Fruit fly (Drosophila melanogaster) whole organism, embryonic: Measurements from ENCODE around the gene CG4957.
A peak's percentile ranks its signal among the peaks of the same experiment; 100 is the strongest.

Source experiments
- Aef1 ChIP-seq: fragments of 200-800 bp; sonication (Bioruptor generic); IDR thresholded peaks from 3 replicates; pipeline ENCODE4 v1.3.6; 2022; ENCODE audit warnings: missing biosample characterization, missing genetic modification characterization
- BEAF-32 ChIP-seq: fragments of 200-800 bp; sonication (Bioruptor generic); optimal IDR thresholded peaks from 3 replicates; lab custom pipeline; 2017; ENCODE audit warnings: missing biosample characterization, missing genetic modification characterization, mild to moderate bottlenecking, moderate library complexity, missing genetic modification reagents
- Bgb ChIP-seq: fragments of 200-800 bp; sonication (Bioruptor generic); IDR thresholded peaks from 2 replicates; pipeline ENCODE4 v1.3.6; 2022; ENCODE audit warnings: missing biosample characterization, missing genetic modification characterization; ENCODE audit not compliant: partially characterized antibody
- C15 ChIP-seq: fragments of 200-800 bp; sonication (Bioruptor generic); IDR thresholded peaks from 3 replicates; pipeline ENCODE4 v1.3.6; 2022; ENCODE audit warnings: missing biosample characterization, missing genetic modification characterization
- CG10274 ChIP-seq: fragments of 200-800 bp; sonication (Bioruptor generic); optimal IDR thresholded peaks from 3 replicates; lab custom pipeline; 2017; ENCODE audit warnings: missing biosample characterization, mild to moderate bottlenecking, missing genetic modification characterization
- CG10431 ChIP-seq: fragments of 200-800 bp; sonication (Bioruptor generic); optimal IDR thresholded peaks from 3 replicates; lab custom pipeline; 2018; ENCODE audit warnings: missing biosample characterization, mild to moderate bottlenecking, missing genetic modification characterization
- CG12155 ChIP-seq: fragments of 200-800 bp; sonication (Bioruptor generic); optimal IDR thresholded peaks from 3 replicates; lab custom pipeline; 2016; ENCODE audit warnings: missing biosample characterization, missing genetic modification characterization
- CG12299 ChIP-seq: fragments of 200-800 bp; sonication (Bioruptor generic); optimal IDR thresholded peaks from 2 replicates; lab custom pipeline; 2018; ENCODE audit warnings: missing biosample characterization, mild to moderate bottlenecking, missing genetic modification characterization
- CG13123 ChIP-seq: fragments of 200-800 bp; sonication (Bioruptor generic); optimal IDR thresholded peaks from 2 replicates; lab custom pipeline; 2016; ENCODE audit warnings: missing biosample characterization, missing genetic modification characterization
- CG13287 ChIP-seq: fragments of 200-800 bp; sonication (Bioruptor generic); IDR thresholded peaks from 2 replicates; pipeline ENCODE4 v1.3.6; 2022; ENCODE audit warnings: missing biosample characterization, missing genetic modification characterization; ENCODE audit not compliant: partially characterized antibody
- CG13296 ChIP-seq: fragments of 200-800 bp; sonication (Bioruptor generic); optimal IDR thresholded peaks from 3 replicates; lab custom pipeline; 2018; ENCODE audit warnings: missing biosample characterization, mild to moderate bottlenecking, missing genetic modification characterization
- CG13424 ChIP-seq: fragments of 200-800 bp; sonication (Bioruptor generic); optimal IDR thresholded peaks from 2 replicates; lab custom pipeline; 2019; ENCODE audit warnings: missing biosample characterization, mild to moderate bottlenecking, missing genetic modification characterization, moderate library complexity
- CG14710 ChIP-seq: fragments of 200-800 bp; sonication (Bioruptor generic); optimal IDR thresholded peaks from 3 replicates; lab custom pipeline; 2019; ENCODE audit warnings: missing biosample characterization, mild to moderate bottlenecking, missing genetic modification characterization, moderate library complexity
- CG15601 ChIP-seq: fragments of 200-800 bp; sonication (Bioruptor generic); optimal IDR thresholded peaks from 3 replicates; lab custom pipeline; 2019; ENCODE audit warnings: missing biosample characterization, mild to moderate bottlenecking, missing genetic modification characterization, moderate library complexity
- CG17612 ChIP-seq: fragments of 200-800 bp; sonication (Bioruptor generic); IDR thresholded peaks from 2 replicates; pipeline ENCODE4 v1.3.6; 2022; ENCODE audit warnings: missing biosample characterization, missing genetic modification characterization
- CG17829 ChIP-seq: fragments of 200-800 bp; optimal IDR thresholded peaks from 2 replicates; lab custom pipeline; 2019; ENCODE audit warnings: missing biosample characterization, mild to moderate bottlenecking, missing genetic modification characterization, moderate library complexity
- CG18262 ChIP-seq: fragments of 200-800 bp; optimal IDR thresholded peaks from 3 replicates; lab custom pipeline; 2019; ENCODE audit warnings: missing biosample characterization, mild to moderate bottlenecking, missing genetic modification characterization, moderate library complexity
- CG18619 ChIP-seq: fragments of 200-800 bp; sonication (Bioruptor generic); optimal IDR thresholded peaks from 3 replicates; lab custom pipeline; 2017; ENCODE audit warnings: missing biosample characterization, mild to moderate bottlenecking, missing genetic modification characterization
- CG2199 ChIP-seq: fragments of 200-800 bp; sonication (Bioruptor generic); IDR thresholded peaks from 3 replicates; pipeline ENCODE4 v1.3.6; 2022; ENCODE audit warnings: missing biosample characterization, missing genetic modification characterization
- CG2889 ChIP-seq: fragments of 200-800 bp; sonication (Bioruptor generic); IDR thresholded peaks from 3 replicates; pipeline ENCODE4 v1.3.6; 2022; ENCODE audit warnings: missing biosample characterization, missing genetic modification characterization
- CG4404 ChIP-seq: fragments of 200-800 bp; sonication (Bioruptor generic); IDR thresholded peaks from 2 replicates; pipeline ENCODE4 v1.3.6; 2022; ENCODE audit warnings: missing biosample characterization, missing genetic modification characterization
- CG4854 ChIP-seq: fragments of 200-800 bp; sonication (Bioruptor generic); optimal IDR thresholded peaks from 2 replicates; lab custom pipeline; 2016; ENCODE audit warnings: missing biosample characterization, missing genetic modification characterization, inconsistent platforms
- CG6791 ChIP-seq: fragments of 200-800 bp; sonication (Bioruptor generic); IDR thresholded peaks from 3 replicates; pipeline ENCODE4 v1.3.6; 2022; ENCODE audit warnings: missing biosample characterization, missing genetic modification characterization; ENCODE audit not compliant: partially characterized antibody
- CG7786 ChIP-seq: fragments of 200-800 bp; sonication (Bioruptor generic); optimal IDR thresholded peaks from 2 replicates; lab custom pipeline; 2016; ENCODE audit warnings: missing biosample characterization, missing genetic modification characterization
- CG8765 ChIP-seq: fragments of 200-800 bp; sonication (Bioruptor generic); IDR thresholded peaks from 2 replicates; pipeline ENCODE4 v1.3.6; 2022; ENCODE audit warnings: missing biosample characterization, missing genetic modification characterization
- Dip3 ChIP-seq: fragments of 200-800 bp; sonication (Bioruptor generic); optimal IDR thresholded peaks from 3 replicates; lab custom pipeline; 2016; ENCODE audit warnings: missing biosample characterization, missing genetic modification characterization
- H2.0 ChIP-seq: fragments of 200-800 bp; sonication (Bioruptor generic); IDR thresholded peaks from 2 replicates; pipeline ENCODE4 v1.3.6; 2022; ENCODE audit warnings: missing biosample characterization, missing genetic modification characterization
- HLH3B ChIP-seq: fragments of 200-800 bp; sonication (Bioruptor generic); IDR thresholded peaks from 2 replicates; pipeline ENCODE4 v1.3.6; 2022; ENCODE audit warnings: missing biosample characterization, missing genetic modification characterization
- Side ChIP-seq: fragments of 200-800 bp; sonication (Bioruptor generic); optimal IDR thresholded peaks from 2 replicates; lab custom pipeline; 2016; ENCODE audit warnings: missing biosample characterization, missing genetic modification characterization
- Sin3A ChIP-seq: fragments of >200 bp; optimal IDR thresholded peaks from 2 replicates; lab custom pipeline; 2018
- Six4 ChIP-seq: fragments of 200-800 bp; sonication (Bioruptor generic); optimal IDR thresholded peaks from 2 replicates; lab custom pipeline; 2016; ENCODE audit warnings: missing biosample characterization, missing genetic modification characterization
- Stat92E ChIP-seq, 3 experiments: fragments of >200 bp in 2 of 3; fragments of 200-800 bp in 1 of 3; sonication (Bioruptor generic) in 1 of 3; optimal IDR thresholded peaks; 2 replicates each; lab custom pipeline; 2017 to 2019; ENCODE audit warnings: missing biosample characterization in 3 of 3, missing genetic modification characterization in 3 of 3, mild to moderate bottlenecking in 1 of 3, moderate library complexity in 1 of 3
- Usf ChIP-seq: fragments of 200-800 bp; sonication (Bioruptor generic); optimal IDR thresholded peaks from 2 replicates; lab custom pipeline; 2017; ENCODE audit warnings: missing genotype, missing biosample characterization, missing genetic modification characterization
- crp ChIP-seq, 2 experiments: fragments of 200-800 bp; sonication (Bioruptor generic); optimal IDR thresholded peaks; 2 replicates in 1 of 2; 3 replicates in 1 of 2; lab custom pipeline; 2017; ENCODE audit warnings: missing biosample characterization in 2 of 2, missing genetic modification characterization in 2 of 2, mild to moderate bottlenecking in 1 of 2, moderate library complexity in 1 of 2
- emc ChIP-seq: fragments of 200-800 bp; sonication (Bioruptor generic); optimal IDR thresholded peaks from 2 replicates; lab custom pipeline; 2016; ENCODE audit warnings: missing biosample characterization, missing genetic modification characterization
- ems ChIP-seq: fragments of 200-800 bp; sonication (Bioruptor generic); optimal IDR thresholded peaks from 3 replicates; lab custom pipeline; 2016; ENCODE audit warnings: missing biosample characterization, missing genetic modification characterization
- fd96Cb ChIP-seq: fragments of 200-800 bp; sonication (Bioruptor generic); optimal IDR thresholded peaks from 2 replicates; lab custom pipeline; 2018; ENCODE audit warnings: missing biosample characterization, mild to moderate bottlenecking, missing genetic modification characterization, moderate library complexity
- gsb ChIP-seq: fragments of 200-800 bp; sonication (Bioruptor generic); IDR thresholded peaks from 2 replicates; pipeline ENCODE4 v1.3.6; 2022; ENCODE audit warnings: missing biosample characterization, missing genetic modification characterization
- insv ChIP-seq, 2 experiments: fragments of 200-800 bp; sonication (Bioruptor generic); optimal IDR thresholded peaks; 3 replicates each; lab custom pipeline; 2016 to 2018; ENCODE audit warnings: missing biosample characterization in 2 of 2, missing genetic modification characterization in 2 of 2
- jigr1 ChIP-seq: fragments of 200-800 bp; sonication (Bioruptor generic); IDR thresholded peaks from 3 replicates; pipeline ENCODE4 v1.3.6; 2022; ENCODE audit warnings: missing biosample characterization, missing genetic modification characterization
- lmd ChIP-seq: fragments of 200-800 bp; sonication (Bioruptor generic); IDR thresholded peaks from 2 replicates; pipeline ENCODE4 v1.3.6; 2022; ENCODE audit warnings: missing biosample characterization, missing genetic modification characterization
- nom ChIP-seq: fragments of 200-800 bp; sonication (Bioruptor generic); optimal IDR thresholded peaks from 2 replicates; lab custom pipeline; 2017; ENCODE audit warnings: missing biosample characterization, missing genetic modification characterization, mild to moderate bottlenecking, moderate library complexity, missing genetic modification reagents
- p53 ChIP-seq: fragments of 200-800 bp; sonication (Bioruptor generic); optimal IDR thresholded peaks from 2 replicates; lab custom pipeline; 2016; ENCODE audit warnings: missing biosample characterization, missing genetic modification characterization
- pan ChIP-seq, 4 experiments: fragments of >200 bp in 3 of 4; fragments of 200-800 bp in 1 of 4; sonication (Bioruptor generic) in 1 of 4; optimal IDR thresholded peaks in 3 of 4; IDR thresholded peaks in 1 of 4; 2 replicates each; pipeline versions ENCODE4 v1.3.6 to Lab custom; 2017 to 2022; ENCODE audit warnings: missing biosample characterization in 2 of 4, missing genetic modification characterization in 2 of 4, mixed read lengths in 1 of 4
- pzg ChIP-seq: fragments of 200-800 bp; sonication (Bioruptor generic); optimal IDR thresholded peaks from 3 replicates; lab custom pipeline; 2018; ENCODE audit warnings: missing biosample characterization, mild to moderate bottlenecking, missing genetic modification characterization, moderate library complexity
- repo ChIP-seq: fragments of 200-800 bp; sonication (Bioruptor generic); optimal IDR thresholded peaks from 2 replicates; lab custom pipeline; 2016; ENCODE audit warnings: missing biosample characterization, missing genetic modification characterization
- sd ChIP-seq: fragments of 200-800 bp; sonication (Bioruptor generic); optimal IDR thresholded peaks from 3 replicates; lab custom pipeline; 2018; ENCODE audit warnings: missing biosample characterization, mild to moderate bottlenecking, missing genetic modification characterization, moderate library complexity
- tx ChIP-seq: fragments of 200-800 bp; sonication (Bioruptor generic); optimal IDR thresholded peaks from 2 replicates; lab custom pipeline; 2016; ENCODE audit warnings: missing biosample characterization, missing genetic modification characterization
- zf30C ChIP-seq: fragments of 200-800 bp; sonication (Bioruptor generic); optimal IDR thresholded peaks from 3 replicates; lab custom pipeline; 2018; ENCODE audit warnings: missing biosample characterization, mild to moderate bottlenecking, missing genetic modification characterization

The CG4957 gene

DNA sequence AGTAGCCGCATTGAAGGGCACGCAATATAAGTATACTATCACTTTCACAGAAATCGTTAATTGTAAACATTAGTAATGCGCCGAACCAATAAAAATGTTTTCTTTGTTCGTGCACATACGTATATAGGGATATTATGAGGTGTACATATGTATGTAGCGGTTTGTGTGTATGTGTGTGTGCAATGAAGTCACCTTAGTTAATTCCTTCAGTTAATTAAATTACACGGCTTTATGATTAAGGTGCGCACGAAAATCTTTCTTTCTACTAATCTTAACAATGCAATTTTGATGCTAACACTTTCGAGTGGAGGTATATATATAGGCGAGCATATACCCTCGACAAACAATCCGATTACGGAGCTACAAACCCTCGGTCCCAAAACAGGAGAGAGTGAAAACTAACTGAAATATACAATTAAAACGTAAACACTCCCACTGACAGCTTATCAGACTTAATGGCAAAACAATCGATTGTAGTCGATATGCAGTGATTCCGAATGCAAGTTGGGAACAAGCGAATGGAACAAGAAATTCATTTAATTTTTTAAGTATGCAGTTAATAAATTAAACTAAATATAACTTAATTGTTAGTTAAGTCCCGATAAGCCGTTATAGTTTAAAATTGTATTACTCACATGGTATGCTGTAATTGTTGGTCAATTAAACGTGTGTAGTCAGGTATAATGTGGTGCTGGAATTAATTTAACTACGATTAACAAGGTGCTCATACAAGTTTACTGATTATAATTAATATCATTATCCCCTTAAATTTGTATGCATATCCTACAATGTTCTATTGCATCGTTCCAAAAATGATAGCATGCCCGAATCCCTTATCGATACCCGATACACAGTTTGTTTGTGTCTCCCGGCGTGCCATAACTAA, 47.9 kb upstream of the CG4957 start, which contains the start of the genes Npc1a and Prosalpha6 (continued):
- no peak for TF ChIP-seq CG4404
- no peak for TF ChIP-seq Side (GFP tag; lab: Kevin White, UChicago)
- no peak for TF ChIP-seq CG10431 (GFP tag; lab: Kevin White, UChicago)
- TF ChIP-seq CG15601 (tag; lab: Kevin White, UChicago), result no peak
- peak; percentile 1 for TF ChIP-seq fd96Cb (tag; lab: Kevin White, UChicago)
- TF ChIP-seq CG13296 (GFP tag; lab: Kevin White, UChicago), result no peak
- TF ChIP-seq jigr1 (GFP tag; lab: Robert Waterston, UW), result no peak
- TF ChIP-seq CG10274 (GFP tag; lab: Kevin White, UChicago), result no peak
- TF ChIP-seq Six4 (GFP tag; lab: Kevin White, UChicago), result no peak
- no peak for TF ChIP-seq Stat92E (GFP tag; optimal IDR thresholded peaks at IDR 0.05; lab: Kevin White, UChicago)
- TF ChIP-seq CG14710 (tag; lab: Kevin White, UChicago), result peak; percentile 70
- no peak for TF ChIP-seq ems
- no peak for TF ChIP-seq Dip3 (GFP tag; lab: Kevin White, UChicago)
- TF ChIP-seq BEAF-32, result peak; percentile 88
- peak; percentile 56; the same call in 2 of the 3 replicates for TF ChIP-seq CG6791 (GFP tag; lab: Robert Waterston, UW)
- TF ChIP-seq CG12155 (GFP tag; lab: Kevin White, UChicago), result peak; percentile 16
- TF ChIP-seq Usf (GFP tag; lab: Kevin White, UChicago), result no peak
- TF ChIP-seq CG17612 (GFP tag; lab: Robert Waterston, UW), result no peak
- TF ChIP-seq CG13424 (tag; lab: Kevin White, UChicago), result no peak
- TF ChIP-seq Sin3A (lab: Kevin White, UChicago), result peak; percentile 47
- TF ChIP-seq Bgb (GFP tag; lab: Robert Waterston, UW), result peak; percentile 62
- no peak for TF ChIP-seq CG4854 (GFP tag; lab: Kevin White, UChicago)
- TF ChIP-seq zf30C, result no peak
- no peak for TF ChIP-seq Aef1
- TF ChIP-seq pan (optimal IDR thresholded peaks at IDR 0.05; lab: Kevin White, UChicago), result no peak
- TF ChIP-seq pan (GFP tag; optimal IDR thresholded peaks at IDR 0.05 in 1 of 2, IDR thresholded peaks at IDR 0.05 in 1 of 2), result no peak
- peak; percentile 31 for TF ChIP-seq CG17829 (tag; lab: Kevin White, UChicago)
- no peak for TF ChIP-seq CG18619 (GFP tag; lab: Kevin White, UChicago)
- TF ChIP-seq CG12299 (tag; lab: Kevin White, UChicago), result no peak
- peak in 1 of 2 experiments; percentile 10 for TF ChIP-seq crp (GFP tag; optimal IDR thresholded peaks at IDR 0.05; lab: Kevin White, UChicago)
- no peak for TF ChIP-seq H2.0 (GFP tag; lab: Robert Waterston, UW)
- TF ChIP-seq nom (GFP tag; lab: Kevin White, UChicago), result no peak
- TF ChIP-seq tx (GFP tag; lab: Kevin White, UChicago), result no peak
- TF ChIP-seq p53 (GFP tag; lab: Kevin White, UChicago), result no peak
- no peak for TF ChIP-seq emc
- peak; percentile 62 for TF ChIP-seq CG13287
- TF ChIP-seq sd (tag; lab: Kevin White, UChicago), result no peak
- TF ChIP-seq lmd, result no peak
- TF ChIP-seq CG2889 (GFP tag; lab: Robert Waterston, UW), result no peak
- TF ChIP-seq insv (GFP tag; optimal IDR thresholded peaks at IDR 0.05; lab: Kevin White, UChicago), result peak in 1 of 2 experiments; percentile 58
- TF ChIP-seq CG13123 (GFP tag; lab: Kevin White, UChicago), result no peak
- TF ChIP-seq HLH3B (GFP tag; lab: Robert Waterston, UW), result no peak
- TF ChIP-seq repo (GFP tag; lab: Kevin White, UChicago), result no peak
- no peak for TF ChIP-seq C15 (GFP tag; lab: Robert Waterston, UW)
- no peak for TF ChIP-seq CG7786 (GFP tag; lab: Kevin White, UChicago)
- no peak for TF ChIP-seq gsb (GFP tag; lab: Robert Waterston, UW)
- TF ChIP-seq pzg (GFP tag; lab: Kevin White, UChicago), result peak; percentile 77
- no peak for TF ChIP-seq CG2199
- peak; percentile 32 for TF ChIP-seq CG18262 (tag; lab: Kevin White, UChicago)
- TF ChIP-seq CG8765 (GFP tag; lab: Robert Waterston, UW), result no peak
